Worm (Caenorhabditis elegans): ENCODE data around the gene ZK354.8.

DNA sequence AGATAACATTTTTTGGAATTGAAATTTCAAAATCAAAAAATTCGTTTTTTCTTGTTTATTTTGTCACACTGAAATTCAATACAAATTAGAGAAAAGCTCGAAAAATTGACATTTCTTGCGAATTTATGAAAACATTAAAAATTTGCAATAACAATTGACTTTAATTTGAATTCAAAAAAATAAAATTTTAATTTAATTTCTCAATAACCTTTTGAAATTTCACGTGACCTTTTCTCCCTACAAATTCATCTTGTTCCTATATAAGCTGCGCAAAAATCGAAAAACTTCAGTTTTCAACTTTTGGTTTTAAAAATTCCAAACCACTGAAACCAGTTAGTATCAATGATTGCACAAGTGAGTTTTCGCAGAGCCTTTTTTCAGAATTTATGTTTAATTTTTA, 37.1 kb downstream of the ZK354.8 start, which contains the start of gene F36H12.4:
- TF ChIP-seq lsy-12 (tag; optimal IDR thresholded peaks at IDR 0.05) (no peak), ceh-28 (tag; optimal IDR thresholded peaks at IDR 0.05) (no peak), pqm-1 (tag; optimal IDR thresholded peaks at IDR 0.05) (no peak), tbx-2 (tag; optimal IDR thresholded peaks at IDR 0.05) (no peak)
